Worm (Caenorhabditis elegans) whole organism, late embryonic: ENCODE data around the gene hex-1.

Experiments used
- C08G9.2 ChIP-seq: sonication (generic microtip); optimal IDR thresholded peaks from 2 replicates; lab custom pipeline; 2016; ENCODE audit warnings: mild to moderate bottlenecking, missing genetic modification characterization, moderate library complexity, missing compliant biosample characterization
- C38D4.7 ChIP-seq: fragments of 200-800 bp; sonication (Bioruptor generic); optimal IDR thresholded peaks from 2 replicates; lab custom pipeline; 2018; ENCODE audit warnings: mild to moderate bottlenecking, missing genetic modification characterization, moderate library complexity, missing compliant biosample characterization
- K02D7.2 ChIP-seq: sonication (generic microtip); optimal IDR thresholded peaks from 2 replicates; lab custom pipeline; 2017; ENCODE audit warnings: mild to moderate bottlenecking, missing genetic modification characterization, missing compliant biosample characterization
- T23F11.4 ChIP-seq: fragments of 200-800 bp; sonication (Bioruptor generic); optimal IDR thresholded peaks from 2 replicates; lab custom pipeline; 2018; ENCODE audit warnings: mild to moderate bottlenecking, missing genetic modification characterization, missing compliant biosample characterization
- ahr-1 ChIP-seq: sonication (generic microtip); optimal IDR thresholded peaks from 2 replicates; lab custom pipeline; 2016; ENCODE audit warnings: missing genetic modification characterization, missing compliant biosample characterization
- ama-1 ChIP-seq: fragments of 150-350 bp; optimal IDR thresholded peaks from 2 replicates; lab custom pipeline; 2014
- ceh-14 ChIP-seq: sonication (generic microtip); optimal IDR thresholded peaks from 2 replicates; lab custom pipeline; 2016; ENCODE audit warnings: missing genotype, missing genetic modification characterization, missing compliant biosample characterization
- ceh-18 ChIP-seq: sonication (generic microtip); optimal IDR thresholded peaks from 2 replicates; lab custom pipeline; 2016; ENCODE audit warnings: missing genetic modification characterization, missing compliant biosample characterization
- ceh-2 ChIP-seq: sonication (generic microtip); optimal IDR thresholded peaks from 2 replicates; lab custom pipeline; 2016; ENCODE audit warnings: missing genotype, missing genetic modification characterization, missing compliant biosample characterization
- ceh-22 ChIP-seq: sonication (generic microtip); optimal IDR thresholded peaks from 2 replicates; lab custom pipeline; 2017; ENCODE audit warnings: missing biosample characterization, missing genetic modification characterization
- ceh-24 ChIP-seq: sonication (generic microtip); optimal IDR thresholded peaks from 2 replicates; lab custom pipeline; 2016; ENCODE audit warnings: mild to moderate bottlenecking, missing genetic modification characterization, missing compliant biosample characterization
- ceh-30 ChIP-seq: fragments of 150-350 bp; optimal IDR thresholded peaks from 2 replicates; lab custom pipeline; 2014; ENCODE audit warnings: missing biosample characterization, missing genetic modification characterization
- ceh-31 ChIP-seq: sonication (generic microtip); optimal IDR thresholded peaks from 2 replicates; lab custom pipeline; 2016; ENCODE audit warnings: missing genetic modification characterization, missing compliant biosample characterization
- ceh-34 ChIP-seq: sonication (generic microtip); optimal IDR thresholded peaks from 2 replicates; lab custom pipeline; 2016; ENCODE audit warnings: mild to moderate bottlenecking, missing genetic modification characterization, missing compliant biosample characterization
- ceh-48 ChIP-seq: sonication (generic microtip); optimal IDR thresholded peaks from 2 replicates; lab custom pipeline; 2016; ENCODE audit warnings: missing genetic modification characterization, inconsistent platforms, missing compliant biosample characterization
- ceh-6 ChIP-seq: fragments of 200-800 bp; sonication (Bioruptor generic); optimal IDR thresholded peaks from 2 replicates; lab custom pipeline; 2018; ENCODE audit warnings: mild to moderate bottlenecking, missing genetic modification characterization, missing compliant biosample characterization
- ceh-9 ChIP-seq: sonication (generic microtip); optimal IDR thresholded peaks from 2 replicates; lab custom pipeline; 2016; ENCODE audit warnings: mild to moderate bottlenecking, missing genetic modification characterization, inconsistent platforms, missing compliant biosample characterization
- dmd-4 ChIP-seq: sonication (generic microtip); optimal IDR thresholded peaks from 2 replicates; lab custom pipeline; 2016; ENCODE audit warnings: borderline replicate concordance, missing genetic modification characterization, missing compliant biosample characterization
- elt-2 ChIP-seq: sonication (generic microtip); optimal IDR thresholded peaks from 2 replicates; lab custom pipeline; 2016; ENCODE audit warnings: missing genetic modification reagents, missing genetic modification characterization, missing compliant biosample characterization
- fkh-6 ChIP-seq: sonication (generic microtip); optimal IDR thresholded peaks from 2 replicates; lab custom pipeline; 2016; ENCODE audit warnings: missing genetic modification characterization, missing compliant biosample characterization
- gmeb-2 ChIP-seq: sonication (generic microtip); optimal IDR thresholded peaks from 2 replicates; lab custom pipeline; 2016; ENCODE audit warnings: missing genetic modification characterization, inconsistent platforms, missing compliant biosample characterization
- hlh-30 ChIP-seq: sonication (generic microtip); optimal IDR thresholded peaks from 2 replicates; lab custom pipeline; 2017; ENCODE audit warnings: antibody characterized with exemption, missing genetic modification characterization, missing compliant biosample characterization; ENCODE audit not compliant: insufficient read depth
- hlh-8 ChIP-seq: sonication (generic microtip); optimal IDR thresholded peaks from 2 replicates; lab custom pipeline; 2016; ENCODE audit warnings: missing genotype, missing genetic modification characterization, missing compliant biosample characterization
- lin-11 ChIP-seq: fragments of 200-800 bp; sonication (Bioruptor generic); optimal IDR thresholded peaks from 2 replicates; lab custom pipeline; 2018; ENCODE audit warnings: mild to moderate bottlenecking, missing genetic modification characterization, missing compliant biosample characterization
- mec-3 ChIP-seq: sonication (generic microtip); optimal IDR thresholded peaks from 2 replicates; lab custom pipeline; 2016; ENCODE audit warnings: borderline replicate concordance, missing genetic modification characterization, missing compliant biosample characterization
- npax-4 ChIP-seq: sonication (generic microtip); optimal IDR thresholded peaks from 2 replicates; lab custom pipeline; 2016; ENCODE audit warnings: missing genetic modification characterization, missing compliant biosample characterization
- pag-3 ChIP-seq: sonication (generic microtip); optimal IDR thresholded peaks from 2 replicates; lab custom pipeline; 2016; ENCODE audit warnings: missing compliant biosample characterization, missing genetic modification characterization, borderline replicate concordance
- pat-9 ChIP-seq: fragments of 200-800 bp; sonication (Bioruptor generic); optimal IDR thresholded peaks from 2 replicates; lab custom pipeline; 2018; ENCODE audit warnings: mild to moderate bottlenecking, missing genetic modification characterization, moderate library complexity, missing compliant biosample characterization
- pha-2 ChIP-seq: sonication (generic microtip); optimal IDR thresholded peaks from 2 replicates; lab custom pipeline; 2017; ENCODE audit warnings: mild to moderate bottlenecking, missing genetic modification characterization, missing compliant biosample characterization
- pros-1 ChIP-seq: fragments of 150-350 bp; optimal IDR thresholded peaks from 2 replicates; lab custom pipeline; 2014; ENCODE audit warnings: missing biosample characterization, missing genetic modification reagents, missing genetic modification characterization
- ref-2 ChIP-seq: sonication (generic microtip); optimal IDR thresholded peaks from 2 replicates; lab custom pipeline; 2016; ENCODE audit warnings: missing genetic modification characterization, missing compliant biosample characterization
- rnt-1 ChIP-seq: sonication (generic microtip); optimal IDR thresholded peaks from 2 replicates; lab custom pipeline; 2016; ENCODE audit warnings: missing genetic modification characterization, missing compliant biosample characterization
- sox-4 ChIP-seq: sonication (generic microtip); optimal IDR thresholded peaks from 2 replicates; lab custom pipeline; 2017; ENCODE audit warnings: mild to moderate bottlenecking, missing genetic modification characterization, inconsistent platforms, missing compliant biosample characterization
- tbx-2 ChIP-seq: sonication (generic microtip); optimal IDR thresholded peaks from 2 replicates; lab custom pipeline; 2016; ENCODE audit warnings: missing genetic modification characterization, missing compliant biosample characterization
- tbx-7 ChIP-seq: sonication (generic microtip); optimal IDR thresholded peaks from 2 replicates; lab custom pipeline; 2016; ENCODE audit warnings: missing genotype, missing genetic modification characterization, missing compliant biosample characterization
- unc-3 ChIP-seq, 2 experiments: fragments of 200-800 bp in 1 of 2; sonication (Bioruptor generic) in 1 of 2; sonication (generic microtip) in 1 of 2; conservative IDR thresholded peaks in 1 of 2; optimal IDR thresholded peaks in 1 of 2; 2 replicates each; pipeline versions ENCODE4 v1.3.6 to Lab custom; 2016 to 2022; ENCODE audit warnings: missing compliant biosample characterization in 2 of 2, missing genetic modification characterization in 2 of 2, missing genetic modification reagents in 1 of 2
- ztf-16 ChIP-seq: sonication (generic microtip); optimal IDR thresholded peaks from 2 replicates; lab custom pipeline; 2017; ENCODE audit warnings: missing genetic modification characterization, missing compliant biosample characterization

hex-1 gene

DNA sequence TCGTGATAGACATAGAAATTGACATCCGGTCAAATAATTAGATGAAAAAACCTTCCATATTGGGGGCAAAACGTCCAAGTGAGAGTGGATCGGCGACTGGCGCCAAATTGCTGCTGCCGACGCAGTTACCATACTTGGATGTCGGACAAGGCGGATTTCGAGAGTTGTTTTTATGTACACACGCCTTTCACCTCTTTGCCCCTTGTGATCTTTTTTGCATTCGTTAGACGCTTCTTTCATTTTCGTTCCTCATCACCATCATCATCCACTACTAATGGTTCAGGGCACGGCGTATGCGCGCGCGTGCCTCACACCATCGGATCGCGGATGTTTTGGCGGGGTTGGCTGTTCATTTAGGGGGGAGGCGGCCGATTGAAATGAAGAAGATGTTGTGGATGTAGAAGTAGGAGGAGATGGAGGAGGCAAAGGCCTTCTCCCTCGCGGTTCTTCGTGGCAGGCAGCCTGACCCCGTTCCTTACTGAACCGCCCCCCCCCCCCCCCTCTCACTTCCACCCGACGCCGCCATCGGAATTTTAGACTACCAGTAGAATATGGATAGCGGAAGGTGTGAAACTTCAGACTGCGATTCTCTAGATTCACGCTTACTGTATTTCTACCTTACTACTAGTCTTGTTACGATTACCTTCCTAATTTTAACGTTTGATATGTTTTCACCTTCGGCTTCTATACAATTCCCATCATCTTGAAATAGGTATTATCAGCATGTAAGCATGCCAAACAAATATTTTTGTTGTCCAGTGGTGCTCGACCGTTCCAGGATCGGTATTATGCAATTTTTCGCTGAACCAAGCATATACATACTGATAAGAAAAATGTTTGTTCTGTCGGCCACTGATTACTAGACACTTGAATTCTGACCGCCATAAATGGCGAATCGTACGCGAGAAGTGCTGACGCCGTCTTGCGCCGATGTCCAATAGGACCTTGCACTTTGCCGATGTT is 7.3 kb upstream of the hex-1 start:
- no peak for TF ChIP-seq ceh-34 (tag; lab: Kevin White, UChicago)
- no peak for TF ChIP-seq ceh-24
- TF ChIP-seq sox-4, result no peak
- TF ChIP-seq pat-9 (tag; lab: Kevin White, UChicago), result no peak
- TF ChIP-seq elt-2, result peak; percentile 39
- TF ChIP-seq fkh-6 (tag; lab: Kevin White, UChicago), result no peak
- TF ChIP-seq hlh-30 (tag; lab: Kevin White, UChicago), result no peak

DNA sequence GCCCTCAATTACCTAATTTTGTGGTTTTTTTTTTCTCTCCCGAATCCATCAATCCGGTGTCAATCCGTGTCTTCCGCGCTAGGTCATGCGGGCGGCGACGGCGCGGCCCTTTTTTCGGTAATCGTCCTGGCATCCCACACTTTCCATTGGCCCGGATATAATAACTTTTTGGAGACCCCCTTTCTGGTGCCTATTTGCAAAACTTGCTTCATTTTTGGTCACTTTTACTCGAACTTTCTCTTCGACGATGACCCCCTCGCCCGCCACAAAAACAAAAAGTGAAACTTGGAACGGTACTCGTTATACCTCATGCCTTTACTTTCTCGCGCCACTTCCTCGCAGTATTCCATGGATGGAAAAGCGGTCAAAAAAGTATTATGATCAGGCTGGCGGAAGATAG is 6.5 kb upstream of the hex-1 start:
- TF ChIP-seq C38D4.7 (GFP tag; lab: Kevin White, UChicago) (no peak), hlh-8 (tag; lab: Kevin White, UChicago) (no peak)

DNA sequence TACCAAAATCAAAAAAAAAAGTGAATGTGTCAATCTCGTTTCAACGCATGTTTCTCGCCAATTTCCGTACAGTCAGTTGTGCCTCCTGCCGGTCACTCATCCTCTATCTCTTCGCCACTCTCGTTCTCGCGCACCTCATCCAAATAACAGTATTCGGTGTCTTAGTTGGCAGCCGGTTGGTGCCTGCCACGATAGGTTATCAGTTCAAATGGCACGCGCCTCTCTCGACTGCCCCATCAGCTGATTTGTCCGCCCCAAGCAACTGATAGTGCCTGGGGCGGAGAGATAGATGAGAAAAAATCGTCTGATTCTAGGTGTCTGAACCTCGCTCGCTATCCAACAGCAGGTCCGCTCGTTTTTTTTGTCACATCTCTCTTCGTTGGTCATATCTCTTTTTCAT is 5.8 kb upstream of the hex-1 start:
- TF ChIP-seq elt-2 (peak; percentile 76), ceh-48 (tag; lab: Kevin White, UChicago) (no peak), hlh-30 (tag; lab: Kevin White, UChicago) (peak; percentile 22)

DNA sequence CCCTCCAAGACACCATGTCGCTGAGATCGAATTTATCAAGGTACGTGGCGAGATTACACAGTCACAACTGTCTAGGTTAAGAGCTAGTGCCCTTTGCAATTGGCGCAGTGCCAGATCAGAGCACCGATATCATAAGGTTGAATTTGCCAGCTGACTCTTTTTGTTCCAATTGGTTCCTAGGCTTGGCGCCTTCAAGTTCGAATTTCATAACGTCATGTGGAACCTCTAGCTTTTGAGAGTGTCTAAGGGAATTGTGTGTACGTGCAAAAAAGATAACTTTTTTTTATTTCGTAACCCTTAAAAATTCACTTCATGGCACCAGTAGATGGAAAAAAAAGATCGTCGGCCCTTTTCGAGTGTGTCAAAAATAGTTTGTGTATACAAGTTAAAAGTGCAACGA is 4.7 kb upstream of the hex-1 start:
- TF ChIP-seq rnt-1 (tag; lab: Kevin White, UChicago) (no peak), ztf-16 (no peak), ahr-1 (tag; lab: Kevin White, UChicago) (no peak), C08G9.2 (no peak), ceh-30 (tag; lab: Kevin White, UChicago) (no peak), lin-11 (tag; lab: Kevin White, UChicago) (no peak), ceh-18 (tag; lab: Kevin White, UChicago) (no peak), pros-1 (tag; lab: Kevin White, UChicago) (no peak), ama-1 (no peak), mec-3 (tag; lab: Kevin White, UChicago) (no peak), ceh-31 (no peak), C38D4.7 (GFP tag; lab: Kevin White, UChicago) (no peak), K02D7.2 (no peak), ceh-22 (tag; lab: Kevin White, UChicago) (no peak)
- TF ChIP-seq, all 69 proteins: peak for 0

DNA sequence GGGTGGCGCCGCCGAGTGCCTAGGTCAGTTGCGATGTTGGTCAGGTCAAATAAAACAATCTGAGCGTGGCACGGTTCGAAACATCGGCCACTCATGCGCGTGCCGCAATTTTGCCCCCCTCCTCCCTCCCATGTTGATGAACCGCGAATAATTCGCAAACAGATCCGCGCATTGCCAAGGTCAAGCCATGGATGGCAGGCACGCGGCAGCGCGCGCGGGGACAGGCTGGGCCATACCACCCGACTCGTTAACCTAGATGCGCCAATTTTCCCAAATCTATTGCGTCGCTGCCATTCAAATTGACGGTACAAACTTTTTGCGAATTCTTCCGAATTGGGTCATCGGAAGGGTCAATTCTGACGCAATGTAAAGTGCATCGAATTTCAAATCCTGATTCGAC is 4.3 kb upstream of the hex-1 start:
- TF ChIP-seq ref-2 (tag; lab: Kevin White, UChicago) (peak; percentile 52), ceh-9 (tag; lab: Kevin White, UChicago) (no peak), rnt-1 (tag; lab: Kevin White, UChicago) (no peak), ceh-2 (tag; lab: Kevin White, UChicago) (no peak), ceh-31 (peak; percentile 72), tbx-7 (tag; lab: Kevin White, UChicago) (no peak), tbx-2 (tag; lab: Kevin White, UChicago) (peak; percentile 52), pha-2 (tag; lab: Kevin White, UChicago) (peak; percentile 45), ceh-24 (no peak), ama-1 (no peak), npax-4 (tag; lab: Kevin White, UChicago) (no peak), gmeb-2 (tag; lab: Kevin White, UChicago) (peak; percentile 20)

DNA sequence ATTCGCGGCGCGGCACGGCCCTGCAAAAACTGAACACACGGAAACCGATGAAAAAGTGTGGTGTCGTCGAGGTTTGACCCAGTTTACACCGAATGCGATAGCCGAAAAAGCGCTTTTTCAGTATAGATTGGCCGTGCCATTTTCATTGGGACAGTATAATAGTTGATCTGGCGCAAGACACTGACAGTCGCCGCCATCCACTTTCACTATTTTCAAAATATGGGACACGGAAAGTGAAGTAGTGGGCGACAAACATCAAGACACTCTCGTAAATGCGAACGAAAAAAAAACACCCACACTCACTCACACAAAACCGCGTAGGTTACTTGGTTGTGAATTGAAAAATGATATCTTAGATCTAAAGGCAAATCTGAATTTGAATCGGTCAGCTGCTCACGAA is 1.9 kb upstream of the hex-1 start:
- TF ChIP-seq tbx-7 (tag; lab: Kevin White, UChicago) (no peak), ceh-9 (tag; lab: Kevin White, UChicago) (no peak), unc-3 (GFP tag; conservative IDR thresholded peaks at IDR 0.05; lab: Robert Waterston, UW) (no peak), unc-3 (tag; optimal IDR thresholded peaks at IDR 0.05; lab: Kevin White, UChicago) (no peak), mec-3 (tag; lab: Kevin White, UChicago) (no peak), ceh-14 (tag; lab: Kevin White, UChicago) (no peak), ceh-31 (no peak), hlh-8 (tag; lab: Kevin White, UChicago) (no peak), sox-4 (no peak), ztf-16 (no peak), pha-2 (tag; lab: Kevin White, UChicago) (no peak), pag-3 (no peak), ceh-6 (GFP tag; lab: Kevin White, UChicago) (no peak), T23F11.4 (GFP tag; lab: Kevin White, UChicago) (no peak), dmd-4 (tag; lab: Kevin White, UChicago) (no peak), C38D4.7 (GFP tag; lab: Kevin White, UChicago) (no peak)
